Fruit fly (Drosophila melanogaster) whole organism, embryonic: ENCODE results near the gene CG13144.

Experiments
- Atf-2 ChIP-seq: fragments of 200-800 bp; sonication (Bioruptor generic); optimal IDR thresholded peaks from 2 replicates; lab custom pipeline; 2016; ENCODE audit warnings: missing biosample characterization, missing genetic modification characterization
- CG11398 ChIP-seq: fragments of 200-800 bp; sonication (Bioruptor generic); optimal IDR thresholded peaks from 2 replicates; lab custom pipeline; 2016; ENCODE audit warnings: missing biosample characterization, missing genetic modification characterization
- CG11560 ChIP-seq: fragments of 200-800 bp; sonication (Bioruptor generic); IDR thresholded peaks from 3 replicates; pipeline ENCODE4 v1.3.6; 2022; ENCODE audit warnings: missing biosample characterization, missing genetic modification characterization
- CG12071 ChIP-seq: fragments of 200-800 bp; sonication (Bioruptor generic); optimal IDR thresholded peaks from 3 replicates; lab custom pipeline; 2018; ENCODE audit warnings: missing biosample characterization, mild to moderate bottlenecking, missing genetic modification characterization
- CG13775 ChIP-seq: fragments of 200-800 bp; sonication (Bioruptor generic); optimal IDR thresholded peaks from 3 replicates; lab custom pipeline; 2017; ENCODE audit warnings: missing biosample characterization, mild to moderate bottlenecking, missing genetic modification characterization
- CG14014 ChIP-seq: fragments of 200-800 bp; sonication (Bioruptor generic); IDR thresholded peaks from 2 replicates; pipeline ENCODE4 v1.3.6; 2022; ENCODE audit warnings: missing biosample characterization, missing genetic modification characterization
- CG18011 ChIP-seq: fragments of 200-800 bp; sonication (Bioruptor generic); optimal IDR thresholded peaks from 2 replicates; lab custom pipeline; 2017; ENCODE audit warnings: missing biosample characterization, missing genetic modification characterization, mild to moderate bottlenecking, moderate library complexity, missing genotype
- CG2199 ChIP-seq: fragments of 200-800 bp; sonication (Bioruptor generic); IDR thresholded peaks from 3 replicates; pipeline ENCODE4 v1.3.6; 2022; ENCODE audit warnings: missing biosample characterization, missing genetic modification characterization
- CG2678 ChIP-seq: fragments of 200-800 bp; sonication (Bioruptor generic); optimal IDR thresholded peaks from 3 replicates; lab custom pipeline; 2019; ENCODE audit warnings: missing biosample characterization, mild to moderate bottlenecking, missing genetic modification characterization, moderate library complexity
- CG7357 ChIP-seq: fragments of 200-800 bp; sonication (Bioruptor generic); IDR thresholded peaks from 3 replicates; pipeline ENCODE4 v1.3.6; 2022; ENCODE audit warnings: missing biosample characterization, missing genetic modification characterization
- CG7987 ChIP-seq: fragments of 200-800 bp; sonication (Bioruptor generic); optimal IDR thresholded peaks from 2 replicates; lab custom pipeline; 2018; ENCODE audit warnings: missing biosample characterization, mild to moderate bottlenecking, missing genetic modification characterization, moderate library complexity
- CG8290 ChIP-seq, 3 experiments: fragments of 200-800 bp; sonication (Bioruptor generic); optimal IDR thresholded peaks; 2 replicates each; lab custom pipeline; 2016 to 2019; ENCODE audit warnings: missing biosample characterization in 3 of 3, missing genetic modification characterization in 3 of 3, mild to moderate bottlenecking in 2 of 3, moderate library complexity in 1 of 3
- CG8388 ChIP-seq: fragments of 200-800 bp; sonication (Bioruptor generic); optimal IDR thresholded peaks from 2 replicates; lab custom pipeline; 2019; ENCODE audit warnings: missing biosample characterization, mild to moderate bottlenecking, missing genetic modification characterization, moderate library complexity
- Camta ChIP-seq: fragments of 200-800 bp; sonication (Bioruptor generic); optimal IDR thresholded peaks from 2 replicates; lab custom pipeline; 2016; ENCODE audit warnings: missing biosample characterization, missing genetic modification characterization
- Chrac-16 ChIP-seq: fragments of 200-800 bp; sonication (Bioruptor generic); optimal IDR thresholded peaks from 3 replicates; lab custom pipeline; 2016; ENCODE audit warnings: missing biosample characterization, missing genetic modification characterization
- CoRest ChIP-seq: fragments of 200-800 bp; sonication (Bioruptor generic); optimal IDR thresholded peaks from 3 replicates; lab custom pipeline; 2018; ENCODE audit warnings: missing biosample characterization, mild to moderate bottlenecking, missing genetic modification characterization, moderate library complexity
- Med ChIP-seq: fragments of 200-800 bp; sonication (Bioruptor generic); peaks from one replicate; lab custom pipeline; 2016; ENCODE audit warnings: missing biosample characterization, missing genetic modification characterization, mild to moderate bottlenecking, inconsistent platforms, moderate library complexity
- Oli ChIP-seq: fragments of 200-800 bp; sonication (Bioruptor generic); optimal IDR thresholded peaks from 2 replicates; lab custom pipeline; 2018; ENCODE audit warnings: missing biosample characterization, mild to moderate bottlenecking, missing genetic modification characterization, moderate library complexity
- Poxn ChIP-seq: fragments of 200-800 bp; sonication (Bioruptor generic); IDR thresholded peaks from 2 replicates; pipeline ENCODE4 v1.3.6; 2022; ENCODE audit warnings: missing biosample characterization, missing genetic modification characterization
- Ptx1 ChIP-seq: fragments of 200-800 bp; sonication (Bioruptor generic); IDR thresholded peaks from 2 replicates; pipeline ENCODE4 v1.3.6; 2022; ENCODE audit warnings: missing biosample characterization, missing genetic modification characterization
- Rfx ChIP-seq: fragments of 200-800 bp; sonication (Bioruptor generic); IDR thresholded peaks from 2 replicates; pipeline ENCODE4 v1.3.6; 2022; ENCODE audit warnings: missing biosample characterization, missing genetic modification characterization
- Side ChIP-seq: fragments of 200-800 bp; sonication (Bioruptor generic); optimal IDR thresholded peaks from 2 replicates; lab custom pipeline; 2016; ENCODE audit warnings: missing biosample characterization, missing genetic modification characterization
- Six4 ChIP-seq: fragments of 200-800 bp; sonication (Bioruptor generic); optimal IDR thresholded peaks from 2 replicates; lab custom pipeline; 2016; ENCODE audit warnings: missing biosample characterization, missing genetic modification characterization
- Stat92E ChIP-seq, 3 experiments: fragments of >200 bp in 2 of 3; fragments of 200-800 bp in 1 of 3; sonication (Bioruptor generic) in 1 of 3; optimal IDR thresholded peaks; 2 replicates each; lab custom pipeline; 2017 to 2019; ENCODE audit warnings: missing biosample characterization in 3 of 3, missing genetic modification characterization in 3 of 3, mild to moderate bottlenecking in 1 of 3, moderate library complexity in 1 of 3
- chinmo ChIP-seq: fragments of 200-800 bp; sonication (Bioruptor generic); IDR thresholded peaks from 4 replicates; pipeline ENCODE4 v1.3.6; 2022; ENCODE audit warnings: missing biosample characterization, missing genetic modification characterization; ENCODE audit not compliant: partially characterized antibody
- exex ChIP-seq: fragments of 200-800 bp; sonication (Bioruptor generic); optimal IDR thresholded peaks from 4 replicates; lab custom pipeline; 2018; ENCODE audit warnings: missing biosample characterization, mild to moderate bottlenecking, missing genetic modification characterization, moderate library complexity
- gem ChIP-seq: fragments of 200-800 bp; sonication (Bioruptor generic); optimal IDR thresholded peaks from 2 replicates; lab custom pipeline; 2019; ENCODE audit warnings: missing biosample characterization, mild to moderate bottlenecking, missing genetic modification characterization, moderate library complexity
- her ChIP-seq: fragments of 200-800 bp; sonication (Bioruptor generic); optimal IDR thresholded peaks from 2 replicates; lab custom pipeline; 2016; ENCODE audit warnings: missing biosample characterization, missing genetic modification characterization
- kay ChIP-seq: fragments of 200-800 bp; sonication (Bioruptor generic); optimal IDR thresholded peaks from 2 replicates; lab custom pipeline; 2016; ENCODE audit warnings: missing biosample characterization, missing genetic modification characterization
- pan ChIP-seq, 4 experiments: fragments of >200 bp in 3 of 4; fragments of 200-800 bp in 1 of 4; sonication (Bioruptor generic) in 1 of 4; optimal IDR thresholded peaks in 3 of 4; IDR thresholded peaks in 1 of 4; 2 replicates each; pipeline versions ENCODE4 v1.3.6 to Lab custom; 2017 to 2022; ENCODE audit warnings: missing biosample characterization in 2 of 4, missing genetic modification characterization in 2 of 4, mixed read lengths in 1 of 4
- pb ChIP-seq: fragments of 200-800 bp; sonication (Bioruptor generic); optimal IDR thresholded peaks from 3 replicates; lab custom pipeline; 2016; ENCODE audit warnings: missing biosample characterization, missing genetic modification characterization
- prd ChIP-seq, 3 experiments: fragments of >200 bp in 2 of 3; fragments of 200-800 bp in 1 of 3; sonication (Bioruptor generic) in 1 of 3; optimal IDR thresholded peaks in 2 of 3; IDR thresholded peaks in 1 of 3; 2 replicates in 2 of 3; 3 replicates in 1 of 3; pipeline versions ENCODE4 v1.3.6 to Lab custom; 2017 to 2022; ENCODE audit warnings: missing biosample characterization in 1 of 3, missing genetic modification characterization in 1 of 3
- pum ChIP-seq: fragments of 200-800 bp; sonication (Bioruptor generic); optimal IDR thresholded peaks from 2 replicates; lab custom pipeline; 2016; ENCODE audit warnings: missing biosample characterization, missing genetic modification characterization
- slp2 ChIP-seq: fragments of 200-800 bp; sonication (Bioruptor generic); optimal IDR thresholded peaks from 2 replicates; lab custom pipeline; 2016; ENCODE audit warnings: missing biosample characterization, missing genetic modification characterization
- so ChIP-seq: fragments of 200-800 bp; sonication (Bioruptor generic); IDR thresholded peaks from 3 replicates; pipeline ENCODE4 v1.3.6; 2022; ENCODE audit warnings: missing biosample characterization, missing genetic modification characterization
- sr ChIP-seq: fragments of 200-800 bp; sonication (Bioruptor generic); IDR thresholded peaks from 3 replicates; pipeline ENCODE4 v1.3.6; 2022; ENCODE audit warnings: missing biosample characterization, missing genetic modification characterization
- vvl ChIP-seq: fragments of 200-800 bp; sonication (Bioruptor generic); IDR thresholded peaks from 2 replicates; pipeline ENCODE4 v1.3.6; 2022; ENCODE audit warnings: missing biosample characterization, missing genetic modification characterization

CG13144 gene

DNA sequence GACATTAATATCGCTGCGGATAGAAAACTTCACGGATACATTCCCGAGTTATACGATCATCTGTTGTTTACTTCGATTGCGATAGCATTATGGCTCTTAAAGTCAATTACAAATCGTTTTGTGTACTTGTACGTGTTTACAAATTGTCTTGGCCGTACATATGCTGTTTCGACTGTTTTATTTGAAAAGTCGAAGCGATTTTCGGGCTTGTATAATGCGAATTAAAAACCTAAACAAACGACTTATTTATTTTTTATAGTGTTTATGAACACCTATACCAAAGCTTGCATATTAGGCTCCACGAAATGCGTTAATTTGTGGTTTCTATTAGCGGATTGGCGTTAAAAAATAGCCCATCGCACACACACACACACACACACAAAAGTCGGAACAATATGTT lies 19.0 kb downstream of the CG13144 start (continued):
- TF ChIP-seq Oli (tag; lab: Kevin White, UChicago) (no peak), CG7357 (no peak), Camta (GFP tag; lab: Kevin White, UChicago) (no peak), CG14014 (peak; percentile 11; the same call in 1 of the 2 replicates), CG8388 (GFP tag; lab: Kevin White, UChicago) (no peak), Rfx (GFP tag; lab: Robert Waterston, UW) (peak; percentile 19; the same call in 1 of the 2 replicates), CG18011 (GFP tag; lab: Kevin White, UChicago) (no peak), CG2199 (GFP tag; lab: Robert Waterston, UW) (no peak), prd (optimal IDR thresholded peaks at IDR 0.05; lab: Kevin White, UChicago) (no peak), prd (GFP tag; IDR thresholded peaks at IDR 0.05; lab: Robert Waterston, UW) (no peak), gem (peak; percentile 8), kay (no peak), pb (no peak), CoRest (tag; lab: Kevin White, UChicago) (no peak), exex (tag; lab: Kevin White, UChicago) (no peak)
- TF ChIP-seq, all 482 proteins: peak for 20

DNA sequence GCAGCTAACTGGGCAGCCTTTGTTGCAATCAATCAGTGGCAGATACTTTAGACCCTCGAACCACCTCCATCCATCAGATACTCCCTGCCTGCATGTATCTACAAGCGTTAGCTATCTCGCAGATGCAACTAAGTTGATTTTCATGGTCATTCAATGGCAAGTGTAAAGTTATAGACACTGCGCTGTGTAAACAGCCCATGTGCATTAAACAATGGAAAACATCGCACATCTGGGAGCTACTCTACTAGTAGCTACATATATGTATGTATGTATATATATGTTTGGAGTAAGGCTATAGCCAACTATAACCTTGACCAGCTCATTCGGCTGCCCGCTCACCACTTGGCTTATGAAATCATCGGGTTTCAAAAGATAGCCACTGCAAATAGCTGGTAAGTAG lies 21.0 kb downstream of the CG13144 start:
- TF ChIP-seq Six4 (GFP tag; lab: Kevin White, UChicago), result no peak
- no peak for TF ChIP-seq pan (optimal IDR thresholded peaks at IDR 0.05; lab: Kevin White, UChicago)
- TF ChIP-seq pan (GFP tag; optimal IDR thresholded peaks at IDR 0.05 in 1 of 2, IDR thresholded peaks at IDR 0.05 in 1 of 2), result no peak
- TF ChIP-seq CG11560 (tag; lab: Robert Waterston, UW), result no peak
- TF ChIP-seq CG14014, result peak; percentile 13; the same call in 1 of the 2 replicates
- no peak for TF ChIP-seq CG8290 (GFP tag; optimal IDR thresholded peaks at IDR 0.05; lab: Kevin White, UChicago)
- peak in 1 of 2 experiments; percentile 3 for TF ChIP-seq CG8290 (tag; optimal IDR thresholded peaks at IDR 0.05; lab: Kevin White, UChicago)
- TF ChIP-seq so, result 0 out of 3 replicates have a peak, but pooled peaks have one; percentile 36
- TF ChIP-seq CG7987 (GFP tag; lab: Kevin White, UChicago), result no peak
- TF ChIP-seq Atf-2 (GFP tag; lab: Kevin White, UChicago), result no peak
- TF ChIP-seq Med (GFP tag; lab: Kevin White, UChicago), result peak; percentile 2
- no peak for TF ChIP-seq pum (GFP tag; lab: Kevin White, UChicago)
- TF ChIP-seq CG13775 (GFP tag; lab: Kevin White, UChicago), result no peak
- TF ChIP-seq slp2 (GFP tag; lab: Kevin White, UChicago), result no peak
- no peak for TF ChIP-seq Ptx1 (GFP tag; lab: Robert Waterston, UW)
- TF ChIP-seq Poxn (GFP tag; lab: Robert Waterston, UW), result no peak
- no peak for TF ChIP-seq Stat92E (GFP tag; optimal IDR thresholded peaks at IDR 0.05; lab: Kevin White, UChicago)
- no peak for TF ChIP-seq vvl (GFP tag; lab: Robert Waterston, UW)
- peak; percentile 98 for TF ChIP-seq CG2199 (GFP tag; lab: Robert Waterston, UW)
- 0 out of 3 replicates have a peak, but pooled peaks have one; percentile 37 for TF ChIP-seq sr (GFP tag; lab: Robert Waterston, UW)
- no peak for TF ChIP-seq her
- no peak for TF ChIP-seq CG11398 (GFP tag; lab: Kevin White, UChicago)
- TF ChIP-seq Chrac-16 (GFP tag; lab: Kevin White, UChicago), result no peak
- TF ChIP-seq chinmo (GFP tag; lab: Robert Waterston, UW), result 0 out of 4 replicates have a peak, but pooled peaks have one; percentile 30
- no peak for TF ChIP-seq CG12071 (GFP tag; lab: Kevin White, UChicago)
- TF ChIP-seq CG2678 (tag; lab: Kevin White, UChicago), result no peak
- no peak for TF ChIP-seq Side (GFP tag; lab: Kevin White, UChicago)
- TF ChIP-seq, all 482 proteins: peak for 7
